2 fruit fly cellular contexts compared by ENCODE assay signal in genomic region chr2L:7628382-7628965, dm6.
A peak's percentile ranks its signal among the peaks of the same experiment; 100 is the strongest.
TF ChIP-seq lines count a peak whose summit lies in the region.

No protein-coding gene starts in this region.

- no peak for TF ChIP-seq CTCF in whole organism, embryonic (GFP tag; optimal IDR thresholded peaks at IDR 0.05; lab: Kevin White, UChicago)

TF ChIP-seq in whole organism, embryonic, 481 proteins besides CTCF, POLR2A, EP300 and RAD21 (continues in another document):
- no peak for TF ChIP-seq grn (GFP tag; optimal IDR thresholded peaks at IDR 0.05; lab: Kevin White, UChicago)
- no peak for TF ChIP-seq salm (tag; optimal IDR thresholded peaks at IDR 0.05; lab: Kevin White, UChicago)
- peak; percentile 27 for TF ChIP-seq CG18599 (GFP tag; optimal IDR thresholded peaks at IDR 0.05; lab: Kevin White, UChicago)
- no peak for TF ChIP-seq Lhr (GFP tag; optimal IDR thresholded peaks at IDR 0.05; lab: Kevin White, UChicago)
- TF ChIP-seq sqz (GFP tag; optimal IDR thresholded peaks at IDR 0.05; lab: Kevin White, UChicago) = peak; percentile 18
- peak; percentile 1 for TF ChIP-seq Meics (GFP tag; optimal IDR thresholded peaks at IDR 0.05; lab: Kevin White, UChicago)
- peak; percentile 15 for TF ChIP-seq Hmr (GFP tag; optimal IDR thresholded peaks at IDR 0.05; lab: Kevin White, UChicago)
- 0 out of 2 replicates have a peak, but pooled peaks have one; percentile 39 for TF ChIP-seq ara (GFP tag; IDR thresholded peaks at IDR 0.05; lab: Robert Waterston, UW)
- no peak for TF ChIP-seq NC2β (GFP tag; optimal IDR thresholded peaks at IDR 0.05; lab: Kevin White, UChicago)
- TF ChIP-seq CG7372 (GFP tag; IDR thresholded peaks at IDR 0.05; lab: Robert Waterston, UW) = no peak
- peak; percentile 2 for TF ChIP-seq CG31365 (tag; optimal IDR thresholded peaks at IDR 0.05; lab: Kevin White, UChicago)
- TF ChIP-seq yki (optimal IDR thresholded peaks at IDR 0.05; lab: Kevin White, UChicago) = no peak
- TF ChIP-seq h (optimal IDR thresholded peaks at IDR 0.05; lab: Kevin White, UChicago) = no peak
- TF ChIP-seq cad (GFP tag; optimal IDR thresholded peaks at IDR 0.05; lab: Kevin White, UChicago) = no peak
- no peak for TF ChIP-seq so (GFP tag; IDR thresholded peaks at IDR 0.05; lab: Robert Waterston, UW)
- TF ChIP-seq H2.0 (GFP tag; IDR thresholded peaks at IDR 0.05; lab: Robert Waterston, UW) = no peak
- TF ChIP-seq crc (GFP tag; optimal IDR thresholded peaks at IDR 0.05; lab: Kevin White, UChicago) = no peak
- TF ChIP-seq CG15011 (GFP tag; optimal IDR thresholded peaks at IDR 0.05; lab: Kevin White, UChicago) = no peak
- peak; percentile 5 for TF ChIP-seq CG17186 (GFP tag; optimal IDR thresholded peaks at IDR 0.05; lab: Kevin White, UChicago)
- TF ChIP-seq Mrtf (GFP tag; IDR thresholded peaks at IDR 0.05; lab: Robert Waterston, UW) = no peak
- TF ChIP-seq CG17829 (tag; optimal IDR thresholded peaks at IDR 0.05; lab: Kevin White, UChicago) = peak; percentile 7
- no peak for TF ChIP-seq tup (GFP tag; optimal IDR thresholded peaks at IDR 0.05; lab: Kevin White, UChicago)
- no peak for TF ChIP-seq CG10366 (GFP tag; IDR thresholded peaks at IDR 0.05; lab: Robert Waterston, UW)
- TF ChIP-seq lilli (GFP tag; optimal IDR thresholded peaks at IDR 0.05; lab: Kevin White, UChicago) = no peak
- TF ChIP-seq sc (optimal IDR thresholded peaks at IDR 0.05; lab: Kevin White, UChicago) = no peak
- TF ChIP-seq sc (GFP tag; optimal IDR thresholded peaks at IDR 0.05; lab: Kevin White, UChicago) = no peak
- TF ChIP-seq Nf-YC (tag; optimal IDR thresholded peaks at IDR 0.05; lab: Kevin White, UChicago) = no peak
- no peak for TF ChIP-seq CG12299 (tag; optimal IDR thresholded peaks at IDR 0.05; lab: Kevin White, UChicago)
- TF ChIP-seq fd96Cb (tag; optimal IDR thresholded peaks at IDR 0.05; lab: Kevin White, UChicago) = no peak
- no peak for TF ChIP-seq stwl (tag; optimal IDR thresholded peaks at IDR 0.05; lab: Kevin White, UChicago)
- TF ChIP-seq CG10959 (GFP tag; IDR thresholded peaks at IDR 0.05; lab: Robert Waterston, UW) = no peak
- TF ChIP-seq gsb (GFP tag; IDR thresholded peaks at IDR 0.05; lab: Robert Waterston, UW) = no peak
- TF ChIP-seq amos (GFP tag; IDR thresholded peaks at IDR 0.05; lab: Robert Waterston, UW; ENCODE audit: partially characterized antibody) = no peak
- TF ChIP-seq Adf1 (GFP tag; IDR thresholded peaks at IDR 0.05; lab: Robert Waterston, UW) = no peak
- no peak for TF ChIP-seq btn (GFP tag; optimal IDR thresholded peaks at IDR 0.05; lab: Kevin White, UChicago)
- TF ChIP-seq CG30431 (GFP tag; optimal IDR thresholded peaks at IDR 0.05; lab: Kevin White, UChicago) = no peak
- no peak for TF ChIP-seq CG7271 (tag; optimal IDR thresholded peaks at IDR 0.05; lab: Kevin White, UChicago)
- no peak for TF ChIP-seq crp (GFP tag; optimal IDR thresholded peaks at IDR 0.05; lab: Kevin White, UChicago)
- TF ChIP-seq Camta (GFP tag; optimal IDR thresholded peaks at IDR 0.05; lab: Kevin White, UChicago) = peak; percentile 33
- no peak for TF ChIP-seq ham (GFP tag; IDR thresholded peaks at IDR 0.05; lab: Robert Waterston, UW)
- TF ChIP-seq CG6683 (GFP tag; optimal IDR thresholded peaks at IDR 0.05; lab: Kevin White, UChicago) = peak; percentile 20
- no peak for TF ChIP-seq bbx (GFP tag; IDR thresholded peaks at IDR 0.05; lab: Robert Waterston, UW; ENCODE audit: partially characterized antibody)
- no peak for TF ChIP-seq CG15269 (tag; optimal IDR thresholded peaks at IDR 0.05; lab: Kevin White, UChicago)
- no peak for TF ChIP-seq hkb (optimal IDR thresholded peaks at IDR 0.05; lab: Kevin White, UChicago)
- TF ChIP-seq hkb (GFP tag; IDR thresholded peaks at IDR 0.05; lab: Robert Waterston, UW) = peak; percentile 13; the same call in 1 of the 2 replicates
- no peak for TF ChIP-seq stc (GFP tag; IDR thresholded peaks at IDR 0.05; lab: Robert Waterston, UW)
- TF ChIP-seq Fer2 (tag; optimal IDR thresholded peaks at IDR 0.05; lab: Kevin White, UChicago) = no peak
- TF ChIP-seq HLH3B (GFP tag; IDR thresholded peaks at IDR 0.05; lab: Robert Waterston, UW) = no peak; the same call in 1 of the 2 replicates

TF ChIP-seq in whole organism, prepupa, 60 proteins besides CTCF, POLR2A, EP300 and RAD21:
- TF ChIP-seq svp (GFP tag; lab: Kevin White, UChicago) = peak; percentile 27
- TF ChIP-seq esn (GFP tag; optimal IDR thresholded peaks at IDR 0.05; lab: Kevin White, UChicago) = no peak
- TF ChIP-seq fkh (GFP tag; optimal IDR thresholded peaks at IDR 0.05; lab: Kevin White, UChicago) = peak; percentile 88

Comparison
In these comparisons a context has a peak if more than half of its experiments do, and no peak if none do; other contexts are left out.
1. Of the 7 proteins assayed by ChIP-seq in both whole organism, embryonic and whole organism, prepupa: peak only in whole organism, embryonic: Blimp-1; only in whole organism, prepupa: none; in both: none; in neither: 6.